Fruit fly (Drosophila melanogaster) whole organism, embryonic: ENCODE results near the gene CG9483.

Source experiments
- Asciz ChIP-seq: fragments of 200-800 bp; sonication (Bioruptor generic); optimal IDR thresholded peaks from 2 replicates; lab custom pipeline; 2017; ENCODE audit warnings: missing biosample characterization, mild to moderate bottlenecking, missing genetic modification characterization, missing genetic modification reagents
- CG10267 ChIP-seq: fragments of 200-800 bp; sonication (Bioruptor generic); optimal IDR thresholded peaks from 2 replicates; lab custom pipeline; 2018; ENCODE audit warnings: missing biosample characterization, mild to moderate bottlenecking, missing genetic modification characterization, moderate library complexity
- CG10431 ChIP-seq: fragments of 200-800 bp; sonication (Bioruptor generic); optimal IDR thresholded peaks from 3 replicates; lab custom pipeline; 2018; ENCODE audit warnings: missing biosample characterization, mild to moderate bottlenecking, missing genetic modification characterization
- CG10979 ChIP-seq: fragments of 200-800 bp; sonication (Bioruptor generic); optimal IDR thresholded peaks from 2 replicates; lab custom pipeline; 2018; ENCODE audit warnings: missing biosample characterization, mild to moderate bottlenecking, missing genetic modification characterization, moderate library complexity
- CG11247 ChIP-seq: fragments of 200-800 bp; sonication (Bioruptor generic); IDR thresholded peaks from 2 replicates; pipeline ENCODE4 v1.3.6; 2022; ENCODE audit warnings: missing biosample characterization, missing genetic modification characterization
- CG11398 ChIP-seq: fragments of 200-800 bp; sonication (Bioruptor generic); optimal IDR thresholded peaks from 2 replicates; lab custom pipeline; 2016; ENCODE audit warnings: missing biosample characterization, missing genetic modification characterization
- CG12155 ChIP-seq: fragments of 200-800 bp; sonication (Bioruptor generic); optimal IDR thresholded peaks from 3 replicates; lab custom pipeline; 2016; ENCODE audit warnings: missing biosample characterization, missing genetic modification characterization
- CG12769 ChIP-seq: fragments of 200-800 bp; sonication (Bioruptor generic); optimal IDR thresholded peaks from 2 replicates; lab custom pipeline; 2019; ENCODE audit warnings: missing biosample characterization, mild to moderate bottlenecking, missing genetic modification characterization, moderate library complexity
- CG12942 ChIP-seq: fragments of 200-800 bp; sonication (Bioruptor generic); optimal IDR thresholded peaks from 3 replicates; lab custom pipeline; 2016; ENCODE audit warnings: missing biosample characterization, missing genetic modification characterization
- CG13624 ChIP-seq: fragments of 200-800 bp; sonication (Bioruptor generic); optimal IDR thresholded peaks from 2 replicates; lab custom pipeline; 2016; ENCODE audit warnings: missing biosample characterization, missing genetic modification characterization
- CG13894 ChIP-seq: fragments of 200-800 bp; sonication (Bioruptor generic); optimal IDR thresholded peaks from 3 replicates; lab custom pipeline; 2018; ENCODE audit warnings: missing biosample characterization, mild to moderate bottlenecking, missing genetic modification characterization, moderate library complexity
- CG15011 ChIP-seq: fragments of 200-800 bp; sonication (Bioruptor generic); optimal IDR thresholded peaks from 3 replicates; lab custom pipeline; 2018; ENCODE audit warnings: missing biosample characterization, mild to moderate bottlenecking, missing genetic modification characterization
- CG15073 ChIP-seq: fragments of 200-800 bp; sonication (Bioruptor generic); optimal IDR thresholded peaks from 2 replicates; lab custom pipeline; 2016; ENCODE audit warnings: missing biosample characterization, missing genetic modification characterization
- CG15479 ChIP-seq: fragments of 200-800 bp; sonication (Bioruptor generic); optimal IDR thresholded peaks from 3 replicates; lab custom pipeline; 2019; ENCODE audit warnings: missing biosample characterization, mild to moderate bottlenecking, missing genetic modification characterization, moderate library complexity
- CG15601 ChIP-seq: fragments of 200-800 bp; sonication (Bioruptor generic); optimal IDR thresholded peaks from 3 replicates; lab custom pipeline; 2019; ENCODE audit warnings: missing biosample characterization, mild to moderate bottlenecking, missing genetic modification characterization, moderate library complexity
- CG15696 ChIP-seq: fragments of 200-800 bp; sonication (Bioruptor generic); optimal IDR thresholded peaks from 2 replicates; lab custom pipeline; 2019; ENCODE audit warnings: missing biosample characterization, mild to moderate bottlenecking, missing genetic modification characterization, moderate library complexity
- CG16779 ChIP-seq: fragments of 200-800 bp; sonication (Bioruptor generic); IDR thresholded peaks from 2 replicates; pipeline ENCODE4 v1.3.6; 2022; ENCODE audit warnings: missing biosample characterization, missing genetic modification characterization
- CG17361 ChIP-seq: fragments of 200-800 bp; sonication (Bioruptor generic); IDR thresholded peaks from 3 replicates; pipeline ENCODE4 v1.3.6; 2022; ENCODE audit warnings: missing biosample characterization, missing genetic modification characterization
- CG18262 ChIP-seq: fragments of 200-800 bp; optimal IDR thresholded peaks from 3 replicates; lab custom pipeline; 2019; ENCODE audit warnings: missing biosample characterization, mild to moderate bottlenecking, missing genetic modification characterization, moderate library complexity
- CG34422 ChIP-seq: fragments of 200-800 bp; sonication (Bioruptor generic); IDR thresholded peaks from 3 replicates; pipeline ENCODE4 v1.3.6; 2022; ENCODE audit warnings: missing biosample characterization, missing genetic modification characterization
- CG7987 ChIP-seq: fragments of 200-800 bp; sonication (Bioruptor generic); optimal IDR thresholded peaks from 2 replicates; lab custom pipeline; 2018; ENCODE audit warnings: missing biosample characterization, mild to moderate bottlenecking, missing genetic modification characterization, moderate library complexity
- CG8388 ChIP-seq: fragments of 200-800 bp; sonication (Bioruptor generic); optimal IDR thresholded peaks from 2 replicates; lab custom pipeline; 2019; ENCODE audit warnings: missing biosample characterization, mild to moderate bottlenecking, missing genetic modification characterization, moderate library complexity
- CG8765 ChIP-seq: fragments of 200-800 bp; sonication (Bioruptor generic); IDR thresholded peaks from 2 replicates; pipeline ENCODE4 v1.3.6; 2022; ENCODE audit warnings: missing biosample characterization, missing genetic modification characterization
- CG9215 ChIP-seq: fragments of 200-800 bp; sonication (Bioruptor generic); IDR thresholded peaks from 2 replicates; pipeline ENCODE4 v1.3.6; 2022; ENCODE audit warnings: missing biosample characterization, missing genetic modification characterization
- CrebB ChIP-seq: fragments of 200-800 bp; sonication (Bioruptor generic); optimal IDR thresholded peaks from 3 replicates; lab custom pipeline; 2018; ENCODE audit warnings: missing biosample characterization, mild to moderate bottlenecking, missing genetic modification characterization
- Dad ChIP-seq: fragments of 200-800 bp; sonication (Bioruptor generic); optimal IDR thresholded peaks from 3 replicates; lab custom pipeline; 2016; ENCODE audit warnings: missing biosample characterization, missing genetic modification characterization
- Ets65A ChIP-seq: fragments of 200-800 bp; sonication (Bioruptor generic); peaks from one replicate; lab custom pipeline; 2016; ENCODE audit warnings: missing biosample characterization, missing genetic modification characterization
- Mad ChIP-seq: fragments of 200-800 bp; sonication (Bioruptor generic); optimal IDR thresholded peaks from 2 replicates; lab custom pipeline; 2016; ENCODE audit warnings: missing biosample characterization, missing genetic modification characterization
- NfI ChIP-seq: fragments of 200-800 bp; sonication (Bioruptor generic); optimal IDR thresholded peaks from 3 replicates; lab custom pipeline; 2018; ENCODE audit warnings: missing biosample characterization, mild to moderate bottlenecking, missing genetic modification characterization, moderate library complexity
- Oaz ChIP-seq: fragments of 200-800 bp; sonication (Bioruptor generic); IDR thresholded peaks from 2 replicates; pipeline ENCODE4 v1.3.6; 2022; ENCODE audit warnings: missing biosample characterization, missing genetic modification characterization
- Poxn ChIP-seq: fragments of 200-800 bp; sonication (Bioruptor generic); IDR thresholded peaks from 2 replicates; pipeline ENCODE4 v1.3.6; 2022; ENCODE audit warnings: missing biosample characterization, missing genetic modification characterization
- Sox100B ChIP-seq: fragments of 200-800 bp; sonication (Bioruptor generic); optimal IDR thresholded peaks from 3 replicates; lab custom pipeline; 2018; ENCODE audit warnings: missing biosample characterization, mild to moderate bottlenecking, missing genetic modification characterization
- Vsx1 ChIP-seq: fragments of 200-800 bp; sonication (Bioruptor generic); optimal IDR thresholded peaks from 2 replicates; lab custom pipeline; 2017; ENCODE audit warnings: missing biosample characterization, mild to moderate bottlenecking, missing genetic modification characterization, missing genetic modification reagents
- ac ChIP-seq: fragments of 200-800 bp; sonication (Bioruptor generic); optimal IDR thresholded peaks from 3 replicates; lab custom pipeline; 2017; ENCODE audit warnings: missing biosample characterization, mild to moderate bottlenecking, missing genetic modification characterization
- ash1 ChIP-seq: fragments of 200-800 bp; sonication (Bioruptor generic); optimal IDR thresholded peaks from 2 replicates; lab custom pipeline; 2018; ENCODE audit warnings: missing biosample characterization, mild to moderate bottlenecking, missing genetic modification characterization
- cas ChIP-seq: fragments of 200-800 bp; sonication (Bioruptor generic); IDR thresholded peaks from 2 replicates; pipeline ENCODE4 v1.3.6; 2022; ENCODE audit warnings: missing biosample characterization, missing genetic modification characterization
- grn ChIP-seq: fragments of 200-800 bp; sonication (Bioruptor generic); optimal IDR thresholded peaks from 3 replicates; lab custom pipeline; 2017; ENCODE audit warnings: missing biosample characterization, missing genetic modification characterization
- hkb ChIP-seq, 2 experiments: fragments of 200-800 bp in 1 of 2; fragments of >200 bp in 1 of 2; sonication (Bioruptor generic) in 1 of 2; IDR thresholded peaks in 1 of 2; optimal IDR thresholded peaks in 1 of 2; 2 replicates each; pipeline versions ENCODE4 v1.3.6 to Lab custom; 2017 to 2022; ENCODE audit warnings: missing biosample characterization in 1 of 2, missing genetic modification characterization in 1 of 2
- insv ChIP-seq, 2 experiments: fragments of 200-800 bp; sonication (Bioruptor generic); optimal IDR thresholded peaks; 3 replicates each; lab custom pipeline; 2016 to 2018; ENCODE audit warnings: missing biosample characterization in 2 of 2, missing genetic modification characterization in 2 of 2
- jing ChIP-seq: fragments of 200-800 bp; sonication (Bioruptor generic); optimal IDR thresholded peaks from 2 replicates; lab custom pipeline; 2018; ENCODE audit warnings: missing biosample characterization, mild to moderate bottlenecking, missing genetic modification characterization
- jumu ChIP-seq: fragments of 200-800 bp; sonication (Bioruptor generic); optimal IDR thresholded peaks from 3 replicates; lab custom pipeline; 2016; ENCODE audit warnings: missing biosample characterization, missing genetic modification characterization
- ken ChIP-seq: fragments of 200-800 bp; sonication (Bioruptor generic); IDR thresholded peaks from 3 replicates; pipeline ENCODE4 v1.3.6; 2022; ENCODE audit warnings: missing biosample characterization, missing genetic modification characterization
- lbe ChIP-seq: fragments of 200-800 bp; sonication (Bioruptor generic); optimal IDR thresholded peaks from 2 replicates; lab custom pipeline; 2016; ENCODE audit warnings: missing biosample characterization, mild to moderate bottlenecking, missing genetic modification characterization
- nmo ChIP-seq: fragments of 200-800 bp; sonication (Bioruptor generic); optimal IDR thresholded peaks from 2 replicates; lab custom pipeline; 2018; ENCODE audit warnings: missing biosample characterization, mild to moderate bottlenecking, missing genetic modification characterization, moderate library complexity
- peb ChIP-seq: fragments of 200-800 bp; sonication (Bioruptor generic); IDR thresholded peaks from 2 replicates; pipeline ENCODE4 v1.3.6; 2022; ENCODE audit warnings: missing biosample characterization, missing genetic modification characterization
- repo ChIP-seq: fragments of 200-800 bp; sonication (Bioruptor generic); optimal IDR thresholded peaks from 2 replicates; lab custom pipeline; 2016; ENCODE audit warnings: missing biosample characterization, missing genetic modification characterization
- slou ChIP-seq: fragments of 200-800 bp; sonication (Bioruptor generic); optimal IDR thresholded peaks from 3 replicates; lab custom pipeline; 2016; ENCODE audit warnings: missing biosample characterization, missing genetic modification characterization
- sqz ChIP-seq: fragments of 200-800 bp; sonication (Bioruptor generic); optimal IDR thresholded peaks from 3 replicates; lab custom pipeline; 2018; ENCODE audit warnings: missing biosample characterization, mild to moderate bottlenecking, missing genetic modification characterization
- tio ChIP-seq: fragments of 200-800 bp; sonication (Bioruptor generic); optimal IDR thresholded peaks from 2 replicates; lab custom pipeline; 2017; ENCODE audit warnings: missing biosample characterization, missing genetic modification characterization, inconsistent platforms
- tna ChIP-seq: fragments of 200-800 bp; sonication (Bioruptor generic); IDR thresholded peaks from 2 replicates; pipeline ENCODE4 v1.3.6; 2022; ENCODE audit warnings: missing biosample characterization, missing genetic modification characterization; ENCODE audit not compliant: partially characterized antibody
- vfl ChIP-seq: fragments of 200-800 bp; sonication (Bioruptor generic); optimal IDR thresholded peaks from 2 replicates; lab custom pipeline; 2016; ENCODE audit warnings: missing biosample characterization, missing genetic modification characterization
- zen ChIP-seq: fragments of 200-800 bp; sonication (Bioruptor generic); optimal IDR thresholded peaks from 3 replicates; lab custom pipeline; 2018; ENCODE audit warnings: missing biosample characterization, mild to moderate bottlenecking, missing genetic modification characterization, moderate library complexity

CG9483 gene

DNA sequence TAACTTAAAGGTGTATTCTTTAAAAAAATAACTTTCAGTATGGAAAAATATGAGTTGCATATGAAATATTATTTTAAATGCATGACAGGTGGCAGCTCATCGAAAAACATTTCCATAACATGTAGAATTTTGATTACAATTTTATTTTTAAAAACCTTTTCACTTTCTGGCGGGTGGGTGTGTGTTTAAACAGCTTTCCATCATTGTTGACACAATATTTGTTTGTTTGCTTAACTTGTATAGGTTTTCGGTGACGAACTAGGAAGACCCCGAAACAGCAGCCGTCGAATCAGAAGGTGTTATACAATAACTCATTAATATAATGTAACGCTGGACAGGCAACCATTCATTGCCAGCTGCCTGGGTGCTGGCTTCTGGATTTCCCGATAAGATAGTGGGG lies 6.7 kb upstream of the CG9483 start (continued):
- TF ChIP-seq lbe (GFP tag; lab: Kevin White, UChicago) (peak; percentile 73), Asciz (GFP tag; lab: Kevin White, UChicago) (peak; percentile 57), Poxn (no peak), Dad (GFP tag; lab: Kevin White, UChicago) (no peak), CG13624 (GFP tag; lab: Kevin White, UChicago) (no peak), grn (GFP tag; lab: Kevin White, UChicago) (peak; percentile 24), insv (GFP tag; optimal IDR thresholded peaks at IDR 0.05; lab: Kevin White, UChicago) (no peak), tna (GFP tag; lab: Robert Waterston, UW) (no peak), cas (GFP tag; lab: Robert Waterston, UW) (no peak), CG10267 (tag; lab: Kevin White, UChicago) (no peak), CG11398 (GFP tag; lab: Kevin White, UChicago) (no peak), CG7987 (GFP tag; lab: Kevin White, UChicago) (peak; percentile 54), CG17361 (GFP tag; lab: Robert Waterston, UW) (no peak), CG15011 (GFP tag; lab: Kevin White, UChicago) (peak; percentile 12), Mad (no peak), CG12942 (GFP tag; lab: Kevin White, UChicago) (no peak), CG11247 (GFP tag; lab: Robert Waterston, UW) (no peak), Ets65A (GFP tag; lab: Kevin White, UChicago) (no peak), tio (GFP tag; lab: Kevin White, UChicago) (no peak), CG15479 (no peak), NfI (GFP tag; lab: Kevin White, UChicago) (peak; percentile 9), CG18262 (no peak), jing (GFP tag; lab: Kevin White, UChicago) (no peak), CG8388 (peak; percentile 3), Sox100B (GFP tag; lab: Kevin White, UChicago) (peak; percentile 7), CG15601 (tag; lab: Kevin White, UChicago) (peak; percentile 56), jumu (GFP tag; lab: Kevin White, UChicago) (no peak), CrebB (no peak), repo (GFP tag; lab: Kevin White, UChicago) (no peak), ac (GFP tag; lab: Kevin White, UChicago) (peak; percentile 11), CG13894 (no peak), hkb (optimal IDR thresholded peaks at IDR 0.05; lab: Kevin White, UChicago) (no peak), hkb (GFP tag; IDR thresholded peaks at IDR 0.05; lab: Robert Waterston, UW) (no peak), slou (GFP tag; lab: Kevin White, UChicago) (no peak), sqz (peak; percentile 6), CG34422 (no peak), CG10979 (no peak), CG8765 (GFP tag; lab: Robert Waterston, UW) (no peak), peb (GFP tag; lab: Robert Waterston, UW) (no peak), Oaz (no peak), nmo (GFP tag; lab: Kevin White, UChicago) (no peak), ken (GFP tag; lab: Robert Waterston, UW) (no peak), zen (tag; lab: Kevin White, UChicago) (no peak), Vsx1 (no peak), CG9215 (GFP tag; lab: Robert Waterston, UW) (no peak), CG16779 (GFP tag; lab: Robert Waterston, UW) (no peak), vfl (GFP tag; lab: Kevin White, UChicago) (no peak), CG12155 (GFP tag; lab: Kevin White, UChicago) (no peak), CG12769 (tag; lab: Kevin White, UChicago) (peak; percentile 22), CG15073 (GFP tag; lab: Kevin White, UChicago) (no peak), ash1 (GFP tag; lab: Kevin White, UChicago) (no peak), CG15696 (tag; lab: Kevin White, UChicago) (peak; percentile 29), CG10431 (GFP tag; lab: Kevin White, UChicago) (no peak)
